Fruit fly (Drosophila melanogaster) Kc167 (cell line): ENCODE data around the gene be.

ENCODE experiments used
- Sin3A ChIP-seq: fragments of >200 bp; optimal IDR thresholded peaks from 2 replicates; lab custom pipeline; 2018; ENCODE audit warnings: missing external identifiers
- psq ChIP-seq: fragments of >200 bp; optimal IDR thresholded peaks from 2 replicates; lab custom pipeline; 2017; ENCODE audit warnings: missing external identifiers

- TF ChIP-seq psq (lab: Kevin White, UChicago) (no peak), Sin3A (lab: Kevin White, UChicago) (no peak)
These were observed 3.9 kb downstream of the be start for dm6 chrX:15028152-15028551.
